Fruit fly (Drosophila melanogaster) whole organism, prepupa: ENCODE data around the gene VhaAC39-2.

ENCODE experiments used
- Blimp-1 ChIP-seq: fragments of 200-800 bp; sonication (Bioruptor generic); optimal IDR thresholded peaks from 3 replicates; lab custom pipeline; 2017; ENCODE audit warnings: missing biosample characterization, missing genetic modification characterization, mild to moderate bottlenecking, moderate library complexity, missing genetic modification reagents
- CG10631 ChIP-seq: fragments of 200-800 bp; sonication (Bioruptor generic); optimal IDR thresholded peaks from 2 replicates; lab custom pipeline; 2016; ENCODE audit warnings: missing biosample characterization, missing genetic modification characterization
- CG10669 ChIP-seq: fragments of 200-800 bp; sonication (Bioruptor generic); optimal IDR thresholded peaks from 3 replicates; lab custom pipeline; 2018; ENCODE audit warnings: missing biosample characterization, mild to moderate bottlenecking, missing genetic modification characterization, moderate library complexity
- CG11294 ChIP-seq: fragments of 200-800 bp; sonication (Bioruptor generic); IDR thresholded peaks from 2 replicates; pipeline ENCODE4 v1.3.6; 2022; ENCODE audit warnings: missing biosample characterization, missing genetic modification characterization
- CG11762 ChIP-seq: fragments of 200-800 bp; sonication (Bioruptor generic); optimal IDR thresholded peaks from 3 replicates; lab custom pipeline; 2016; ENCODE audit warnings: missing biosample characterization, missing genetic modification characterization; ENCODE audit not compliant: insufficient read depth
- CG15336 ChIP-seq: fragments of 200-800 bp; sonication (Bioruptor generic); IDR thresholded peaks from 2 replicates; pipeline ENCODE4 v1.3.6; 2022; ENCODE audit warnings: missing biosample characterization, missing genetic modification characterization
- CG1621 ChIP-seq: fragments of 200-800 bp; sonication (Bioruptor generic); optimal IDR thresholded peaks from 3 replicates; lab custom pipeline; 2018; ENCODE audit warnings: missing biosample characterization, mild to moderate bottlenecking, missing genetic modification characterization
- CG16779 ChIP-seq: fragments of 200-800 bp; sonication (Bioruptor generic); optimal IDR thresholded peaks from 3 replicates; lab custom pipeline; 2017; ENCODE audit warnings: missing biosample characterization, mild to moderate bottlenecking, missing genetic modification characterization
- CG3032 ChIP-seq: fragments of 200-800 bp; optimal IDR thresholded peaks from 2 replicates; lab custom pipeline; 2019; ENCODE audit warnings: missing biosample characterization, mild to moderate bottlenecking, missing genetic modification characterization, moderate library complexity
- CG31627 ChIP-seq: fragments of 200-800 bp; sonication (Bioruptor generic); optimal IDR thresholded peaks from 3 replicates; lab custom pipeline; 2016; ENCODE audit warnings: missing biosample characterization, missing genetic modification characterization
- CG32006 ChIP-seq: fragments of 200-800 bp; sonication (Bioruptor generic); optimal IDR thresholded peaks from 3 replicates; lab custom pipeline; 2017; ENCODE audit warnings: missing biosample characterization, mild to moderate bottlenecking, missing genetic modification characterization
- CG34406 ChIP-seq: fragments of 200-800 bp; sonication (Bioruptor generic); optimal IDR thresholded peaks from 3 replicates; lab custom pipeline; 2016; ENCODE audit warnings: missing biosample characterization, missing genetic modification characterization
- CG3919 ChIP-seq: fragments of 200-800 bp; sonication (Bioruptor generic); optimal IDR thresholded peaks from 3 replicates; lab custom pipeline; 2016; ENCODE audit warnings: missing biosample characterization, missing genetic modification characterization
- CG4318 ChIP-seq: fragments of 200-800 bp; sonication (Bioruptor generic); optimal IDR thresholded peaks from 3 replicates; lab custom pipeline; 2017; ENCODE audit warnings: missing biosample characterization, mild to moderate bottlenecking, missing genetic modification characterization
- CG6163 ChIP-seq: fragments of 200-800 bp; sonication (Bioruptor generic); IDR thresholded peaks from 3 replicates; pipeline ENCODE4 v1.3.6; 2022; ENCODE audit warnings: missing biosample characterization, missing genetic modification characterization
- CG6792 ChIP-seq: fragments of 200-800 bp; sonication (Bioruptor generic); optimal IDR thresholded peaks from 3 replicates; lab custom pipeline; 2016; ENCODE audit warnings: missing biosample characterization, missing genetic modification characterization
- CG6808 ChIP-seq: fragments of 200-800 bp; sonication (Bioruptor generic); optimal IDR thresholded peaks from 3 replicates; lab custom pipeline; 2017; ENCODE audit warnings: missing biosample characterization, missing genetic modification characterization, mild to moderate bottlenecking, moderate library complexity, missing genetic modification reagents
- CG6854 ChIP-seq: fragments of 200-800 bp; sonication (Bioruptor generic); optimal IDR thresholded peaks from 2 replicates; lab custom pipeline; 2017; ENCODE audit warnings: missing biosample characterization, mild to moderate bottlenecking, missing genetic modification characterization
- CG7368 ChIP-seq: fragments of 200-800 bp; sonication (Bioruptor generic); optimal IDR thresholded peaks from 3 replicates; lab custom pipeline; 2016; ENCODE audit warnings: missing biosample characterization, missing genetic modification characterization
- CG8319 ChIP-seq: fragments of 200-800 bp; sonication (Bioruptor generic); optimal IDR thresholded peaks from 3 replicates; lab custom pipeline; 2016; ENCODE audit warnings: missing biosample characterization, missing genetic modification characterization
- CG8632 ChIP-seq: fragments of 200-800 bp; sonication (Bioruptor generic); optimal IDR thresholded peaks from 3 replicates; lab custom pipeline; 2016; ENCODE audit warnings: missing biosample characterization, missing genetic modification characterization
- Eip75B ChIP-seq: fragments of 200-800 bp; sonication (Bioruptor generic); optimal IDR thresholded peaks from 3 replicates; lab custom pipeline; 2016; ENCODE audit warnings: missing biosample characterization, missing genetic modification characterization
- Eip78C ChIP-seq: fragments of 200-800 bp; sonication (Bioruptor generic); peaks from one replicate; lab custom pipeline; 2016; ENCODE audit warnings: missing biosample characterization, missing genetic modification characterization
- Eip93F ChIP-seq: fragments of 200-800 bp; sonication (Bioruptor generic); optimal IDR thresholded peaks from 2 replicates; lab custom pipeline; 2016; ENCODE audit warnings: missing biosample characterization, mild to moderate bottlenecking, missing genetic modification characterization
- Ets21C ChIP-seq: fragments of 200-800 bp; sonication (Bioruptor generic); optimal IDR thresholded peaks from 3 replicates; lab custom pipeline; 2016; ENCODE audit warnings: missing biosample characterization, missing genetic modification characterization
- Ets96B ChIP-seq: fragments of 200-800 bp; optimal IDR thresholded peaks from 2 replicates; lab custom pipeline; 2019; ENCODE audit warnings: missing biosample characterization, mild to moderate bottlenecking, missing genetic modification characterization, moderate library complexity
- Gug ChIP-seq: fragments of 200-800 bp; sonication (Bioruptor generic); IDR thresholded peaks from 2 replicates; pipeline ENCODE4 v1.3.6; 2022; ENCODE audit warnings: missing biosample characterization, missing genetic modification characterization
- Hr38 ChIP-seq: sonication (Bioruptor generic); optimal IDR thresholded peaks from 2 replicates; lab custom pipeline; 2016; ENCODE audit warnings: missing biosample characterization, missing genetic modification characterization
- Hr39 ChIP-seq: fragments of 200-800 bp; sonication (Bioruptor generic); optimal IDR thresholded peaks from 2 replicates; lab custom pipeline; 2016; ENCODE audit warnings: missing biosample characterization, missing genetic modification characterization
- Hr4 ChIP-seq: fragments of 200-800 bp; sonication (Bioruptor generic); optimal IDR thresholded peaks from 3 replicates; lab custom pipeline; 2016; ENCODE audit warnings: missing biosample characterization, missing genetic modification characterization
- Lpt ChIP-seq: fragments of 200-800 bp; sonication (Bioruptor generic); optimal IDR thresholded peaks from 3 replicates; lab custom pipeline; 2016; ENCODE audit warnings: missing biosample characterization, missing genetic modification characterization
- Met ChIP-seq: fragments of 200-800 bp; sonication (Bioruptor generic); optimal IDR thresholded peaks from 3 replicates; lab custom pipeline; 2016; ENCODE audit warnings: missing biosample characterization, missing genetic modification characterization
- OdsH ChIP-seq: fragments of 200-800 bp; sonication (Bioruptor generic); optimal IDR thresholded peaks from 3 replicates; lab custom pipeline; 2016; ENCODE audit warnings: missing biosample characterization, missing genetic modification characterization
- Smox ChIP-seq: fragments of 200-800 bp; sonication (Bioruptor generic); optimal IDR thresholded peaks from 3 replicates; lab custom pipeline; 2016; ENCODE audit warnings: missing biosample characterization, missing genetic modification characterization
- Sox102F ChIP-seq: fragments of 200-800 bp; sonication (Bioruptor generic); optimal IDR thresholded peaks from 2 replicates; lab custom pipeline; 2016; ENCODE audit warnings: missing biosample characterization, mild to moderate bottlenecking, missing genetic modification characterization
- Sox14 ChIP-seq: fragments of 200-800 bp; sonication (Bioruptor generic); optimal IDR thresholded peaks from 3 replicates; lab custom pipeline; 2016; ENCODE audit warnings: missing biosample characterization, missing genetic modification characterization
- Sox15 ChIP-seq: fragments of 200-800 bp; sonication (Bioruptor generic); optimal IDR thresholded peaks from 3 replicates; lab custom pipeline; 2016; ENCODE audit warnings: missing biosample characterization, missing genetic modification characterization
- achi ChIP-seq: fragments of 200-800 bp; sonication (Bioruptor generic); optimal IDR thresholded peaks from 3 replicates; lab custom pipeline; 2016; ENCODE audit warnings: missing biosample characterization, missing genetic modification characterization
- acj6 ChIP-seq: fragments of 200-800 bp; sonication (Bioruptor generic); optimal IDR thresholded peaks from 3 replicates; lab custom pipeline; 2016; ENCODE audit warnings: missing biosample characterization, missing genetic modification characterization
- cyc ChIP-seq: fragments of 200-800 bp; sonication (Bioruptor generic); optimal IDR thresholded peaks from 3 replicates; lab custom pipeline; 2016; ENCODE audit warnings: missing biosample characterization, missing genetic modification characterization
- dsx ChIP-seq: fragments of 200-800 bp; optimal IDR thresholded peaks from 3 replicates; lab custom pipeline; 2019; ENCODE audit warnings: missing biosample characterization, mild to moderate bottlenecking, missing genetic modification characterization, moderate library complexity; ENCODE audit not compliant: poor library complexity, severe bottlenecking
- eg ChIP-seq: fragments of 200-800 bp; sonication (Bioruptor generic); IDR thresholded peaks from 3 replicates; pipeline ENCODE4 v1.3.6; 2022; ENCODE audit warnings: missing biosample characterization, missing genetic modification characterization
- esn ChIP-seq: fragments of 200-800 bp; sonication (Bioruptor generic); optimal IDR thresholded peaks from 2 replicates; lab custom pipeline; 2016; ENCODE audit warnings: missing biosample characterization, mild to moderate bottlenecking, missing genetic modification characterization, moderate library complexity
- fd59A ChIP-seq: fragments of 200-800 bp; sonication (Bioruptor generic); optimal IDR thresholded peaks from 2 replicates; lab custom pipeline; 2017; ENCODE audit warnings: missing biosample characterization, mild to moderate bottlenecking, missing genetic modification characterization, missing genetic modification reagents
- fd85E ChIP-seq: fragments of 200-800 bp; sonication (Bioruptor generic); optimal IDR thresholded peaks from 3 replicates; lab custom pipeline; 2016; ENCODE audit warnings: missing biosample characterization, missing genetic modification characterization
- fkh ChIP-seq: fragments of 200-800 bp; sonication (Bioruptor generic); optimal IDR thresholded peaks from 3 replicates; lab custom pipeline; 2017; ENCODE audit warnings: missing biosample characterization, mild to moderate bottlenecking, missing genetic modification characterization, moderate library complexity
- lz ChIP-seq: fragments of 200-800 bp; sonication (Bioruptor generic); optimal IDR thresholded peaks from 3 replicates; lab custom pipeline; 2016; ENCODE audit warnings: missing biosample characterization, missing genetic modification characterization
- net ChIP-seq: fragments of 200-800 bp; sonication (Bioruptor generic); optimal IDR thresholded peaks from 3 replicates; lab custom pipeline; 2016; ENCODE audit warnings: missing biosample characterization, missing genetic modification characterization
- salr ChIP-seq, 2 experiments: fragments of 200-800 bp; sonication (Bioruptor generic); optimal IDR thresholded peaks; 3 replicates each; lab custom pipeline; 2016 to 2018; ENCODE audit warnings: missing biosample characterization in 2 of 2, missing genetic modification characterization in 2 of 2, mild to moderate bottlenecking in 1 of 2
- spab ChIP-seq: fragments of 200-800 bp; sonication (Bioruptor generic); optimal IDR thresholded peaks from 2 replicates; lab custom pipeline; 2017; ENCODE audit warnings: missing biosample characterization, mild to moderate bottlenecking, missing genetic modification characterization, missing genetic modification reagents
- ss ChIP-seq, 2 experiments: fragments of 200-800 bp; sonication (Bioruptor generic); optimal IDR thresholded peaks; 2 replicates in 1 of 2; 3 replicates in 1 of 2; lab custom pipeline; 2017 to 2018; ENCODE audit warnings: mild to moderate bottlenecking in 2 of 2, missing biosample characterization in 2 of 2, missing genetic modification characterization in 2 of 2, moderate library complexity in 1 of 2
- svp ChIP-seq: fragments of 200-800 bp; sonication (Bioruptor generic); peaks from one replicate; lab custom pipeline; 2016; ENCODE audit warnings: missing biosample characterization, missing genetic modification characterization

VhaAC39-2 gene

dm6 chr3R:23175376-23175775 is 16.3 kb upstream of the VhaAC39-2 start:
- TF ChIP-seq CG6854 (GFP tag; lab: Kevin White, UChicago), result peak; percentile 92
- TF ChIP-seq fkh, result no peak
- TF ChIP-seq dsx (GFP tag; lab: Kevin White, UChicago), result peak; percentile 86
- peak; percentile 96 for TF ChIP-seq CG6163 (GFP tag; lab: Robert Waterston, UW)
- peak; percentile 97 for TF ChIP-seq CG8632 (GFP tag; lab: Kevin White, UChicago)
- TF ChIP-seq spab (GFP tag; lab: Kevin White, UChicago), result peak; percentile 88
- peak; percentile 95 for TF ChIP-seq CG7368
- peak; percentile 93 for TF ChIP-seq CG3032 (tag; lab: Kevin White, UChicago)
- TF ChIP-seq CG6792 (GFP tag; lab: Kevin White, UChicago), result peak; percentile 97
- peak; percentile 90 for TF ChIP-seq CG6808
- peak; percentile 87 to 89 for TF ChIP-seq salr (GFP tag; optimal IDR thresholded peaks at IDR 0.05; lab: Kevin White, UChicago)
- TF ChIP-seq Hr39 (GFP tag; lab: Kevin White, UChicago), result peak; percentile 98
- peak; percentile 89 for TF ChIP-seq Lpt
- peak; percentile 96 for TF ChIP-seq cyc (GFP tag; lab: Kevin White, UChicago)
- TF ChIP-seq CG16779, result peak; percentile 69
- TF ChIP-seq OdsH (GFP tag; lab: Kevin White, UChicago), result peak; percentile 97
- TF ChIP-seq esn, result peak; percentile 99
- peak; percentile 90 for TF ChIP-seq fd59A (GFP tag; lab: Kevin White, UChicago)
- TF ChIP-seq Gug (GFP tag; lab: Robert Waterston, UW), result peak; percentile 85
- peak; percentile 95 for TF ChIP-seq CG10631 (GFP tag; lab: Kevin White, UChicago)
- peak; percentile 95 for TF ChIP-seq CG10669
- peak; percentile 98 for TF ChIP-seq svp
- TF ChIP-seq net, result peak; percentile 97
- peak; percentile 97 for TF ChIP-seq CG34406 (GFP tag; lab: Kevin White, UChicago)
- peak; percentile 98 for TF ChIP-seq CG31627
- TF ChIP-seq CG4318 (GFP tag; lab: Kevin White, UChicago), result peak; percentile 74
- TF ChIP-seq Hr38 (GFP tag; lab: Kevin White, UChicago), result peak; percentile 16
- peak; percentile 95 for TF ChIP-seq Ets96B (tag; lab: Kevin White, UChicago)
- TF ChIP-seq Ets21C (GFP tag; lab: Kevin White, UChicago), result peak; percentile 95
- TF ChIP-seq CG1621 (tag; lab: Kevin White, UChicago), result peak; percentile 94
- peak; percentile 90 for TF ChIP-seq CG32006 (GFP tag; lab: Kevin White, UChicago)
- peak; percentile 81 for TF ChIP-seq Blimp-1 (GFP tag; lab: Kevin White, UChicago)
- peak; percentile 97 for TF ChIP-seq acj6
- TF ChIP-seq CG11294 (GFP tag; lab: Robert Waterston, UW), result peak; percentile 87
- peak; percentile 97 for TF ChIP-seq Smox (GFP tag; lab: Kevin White, UChicago)
- peak; percentile 97 for TF ChIP-seq Eip75B (GFP tag; lab: Kevin White, UChicago)
- peak; percentile 99 for TF ChIP-seq Eip78C (GFP tag; lab: Kevin White, UChicago)
- peak; percentile 97 for TF ChIP-seq CG3919 (GFP tag; lab: Kevin White, UChicago)
- peak; percentile 95 for TF ChIP-seq CG8319
- TF ChIP-seq Sox15 (GFP tag; lab: Kevin White, UChicago), result peak; percentile 94
- TF ChIP-seq fd85E (GFP tag; lab: Kevin White, UChicago), result peak; percentile 88
- peak; percentile 93 for TF ChIP-seq CG15336
- peak; percentile 97 for TF ChIP-seq Sox102F (GFP tag; lab: Kevin White, UChicago)
- peak; percentile 97 for TF ChIP-seq Sox14 (GFP tag; lab: Kevin White, UChicago)
- peak; percentile 97 for TF ChIP-seq Hr4 (GFP tag; lab: Kevin White, UChicago)
- TF ChIP-seq lz (GFP tag; lab: Kevin White, UChicago), result peak; percentile 96
- TF ChIP-seq Met, result peak; percentile 98
- peak; percentile 72 to 90 for TF ChIP-seq ss (GFP tag; optimal IDR thresholded peaks at IDR 0.05; lab: Kevin White, UChicago)
- peak; percentile 95 for TF ChIP-seq CG11762 (GFP tag; lab: Kevin White, UChicago)
- TF ChIP-seq eg, result peak; percentile 91
- peak; percentile 96 for TF ChIP-seq achi (GFP tag; lab: Kevin White, UChicago)
- TF ChIP-seq Eip93F (GFP tag; lab: Kevin White, UChicago), result peak; percentile 80
